Worm (Caenorhabditis elegans) whole organism, late embryonic: Measurements from ENCODE around the gene F16B12.4.
A peak's percentile ranks its signal among the peaks of the same experiment; 100 is the strongest.

ENCODE experiments used
- Y22D7AL.16 ChIP-seq: sonication (generic microtip); optimal IDR thresholded peaks from 2 replicates; lab custom pipeline; 2016; ENCODE audit warnings: missing genetic modification characterization, missing compliant biosample characterization
- ceh-22 ChIP-seq: sonication (generic microtip); optimal IDR thresholded peaks from 2 replicates; lab custom pipeline; 2017; ENCODE audit warnings: missing biosample characterization, missing genetic modification characterization
- ceh-31 ChIP-seq: sonication (generic microtip); optimal IDR thresholded peaks from 2 replicates; lab custom pipeline; 2016; ENCODE audit warnings: missing genetic modification characterization, missing compliant biosample characterization
- elt-2 ChIP-seq: sonication (generic microtip); optimal IDR thresholded peaks from 2 replicates; lab custom pipeline; 2016; ENCODE audit warnings: missing genetic modification reagents, missing genetic modification characterization, missing compliant biosample characterization
- fkh-6 ChIP-seq: sonication (generic microtip); optimal IDR thresholded peaks from 2 replicates; lab custom pipeline; 2016; ENCODE audit warnings: missing genetic modification characterization, missing compliant biosample characterization
- hlh-13 ChIP-seq: fragments of 200-800 bp; sonication (Bioruptor generic); optimal IDR thresholded peaks from 2 replicates; lab custom pipeline; 2018; ENCODE audit warnings: mild to moderate bottlenecking, missing genetic modification characterization, missing compliant biosample characterization
- nhr-232 ChIP-seq: sonication (generic microtip); optimal IDR thresholded peaks from 2 replicates; lab custom pipeline; 2016; ENCODE audit warnings: missing genetic modification characterization, missing compliant biosample characterization
- pax-1 ChIP-seq: fragments of 150-350 bp; optimal IDR thresholded peaks from 2 replicates; lab custom pipeline; 2014; ENCODE audit warnings: missing biosample characterization, missing genetic modification characterization
- pha-4 ChIP-seq: fragments of 150-350 bp; optimal IDR thresholded peaks from 2 replicates; lab custom pipeline; 2018; ENCODE audit warnings: missing biosample characterization, missing genetic modification reagents, missing genetic modification characterization
- rnt-1 ChIP-seq: sonication (generic microtip); optimal IDR thresholded peaks from 2 replicates; lab custom pipeline; 2016; ENCODE audit warnings: missing genetic modification characterization, missing compliant biosample characterization
- sox-2 ChIP-seq: fragments of 200-800 bp; sonication (Bioruptor generic); IDR thresholded peaks from 2 replicates; pipeline ENCODE4 v1.3.6; 2022; ENCODE audit warnings: missing genetic modification reagents, missing genetic modification characterization, missing compliant biosample characterization
- tbx-2 ChIP-seq: sonication (generic microtip); optimal IDR thresholded peaks from 2 replicates; lab custom pipeline; 2016; ENCODE audit warnings: missing genetic modification characterization, missing compliant biosample characterization
- unc-42 ChIP-seq: sonication (generic microtip); optimal IDR thresholded peaks from 2 replicates; lab custom pipeline; 2016; ENCODE audit warnings: missing genotype, missing genetic modification characterization, missing compliant biosample characterization

ce11 chrX:14127291-14127922, 28.9 kb upstream of the F16B12.4 start, which contains the start of gene F28H6.4:
- TF ChIP-seq hlh-13 (GFP tag; lab: Kevin White, UChicago) (no peak), Y22D7AL.16 (no peak), pax-1 (tag; lab: Kevin White, UChicago) (no peak), elt-2 (tag; lab: Kevin White, UChicago) (no peak), tbx-2 (peak; percentile 35), ceh-31 (tag; lab: Kevin White, UChicago) (peak; percentile 69), ceh-22 (no peak), pha-4 (tag; lab: Kevin White, UChicago) (no peak), rnt-1 (tag; lab: Kevin White, UChicago) (no peak), sox-2 (GFP tag; lab: Robert Waterston, UW) (no peak), nhr-232 (tag; lab: Kevin White, UChicago) (no peak), unc-42 (tag; lab: Kevin White, UChicago) (no peak), fkh-6 (tag; lab: Kevin White, UChicago) (no peak)
